Fruit fly (Drosophila melanogaster) whole organism, embryonic: ENCODE data around the gene Sirt4.

Experiments
- CG12391 ChIP-seq: fragments of 200-800 bp; sonication (Bioruptor generic); optimal IDR thresholded peaks from 3 replicates; lab custom pipeline; 2018; ENCODE audit warnings: missing biosample characterization, mild to moderate bottlenecking, missing genetic modification characterization, moderate library complexity
- CG8281 ChIP-seq: fragments of 200-800 bp; sonication (Bioruptor generic); optimal IDR thresholded peaks from 2 replicates; lab custom pipeline; 2018; ENCODE audit warnings: missing biosample characterization, mild to moderate bottlenecking, missing genetic modification characterization, moderate library complexity
- emc ChIP-seq: fragments of 200-800 bp; sonication (Bioruptor generic); optimal IDR thresholded peaks from 2 replicates; lab custom pipeline; 2016; ENCODE audit warnings: missing biosample characterization, missing genetic modification characterization
- eyg ChIP-seq: fragments of 200-800 bp; sonication (Bioruptor generic); optimal IDR thresholded peaks from 3 replicates; lab custom pipeline; 2016; ENCODE audit warnings: missing biosample characterization, missing genetic modification characterization
- pzg ChIP-seq: fragments of 200-800 bp; sonication (Bioruptor generic); optimal IDR thresholded peaks from 3 replicates; lab custom pipeline; 2018; ENCODE audit warnings: missing biosample characterization, mild to moderate bottlenecking, missing genetic modification characterization, moderate library complexity

DNA sequence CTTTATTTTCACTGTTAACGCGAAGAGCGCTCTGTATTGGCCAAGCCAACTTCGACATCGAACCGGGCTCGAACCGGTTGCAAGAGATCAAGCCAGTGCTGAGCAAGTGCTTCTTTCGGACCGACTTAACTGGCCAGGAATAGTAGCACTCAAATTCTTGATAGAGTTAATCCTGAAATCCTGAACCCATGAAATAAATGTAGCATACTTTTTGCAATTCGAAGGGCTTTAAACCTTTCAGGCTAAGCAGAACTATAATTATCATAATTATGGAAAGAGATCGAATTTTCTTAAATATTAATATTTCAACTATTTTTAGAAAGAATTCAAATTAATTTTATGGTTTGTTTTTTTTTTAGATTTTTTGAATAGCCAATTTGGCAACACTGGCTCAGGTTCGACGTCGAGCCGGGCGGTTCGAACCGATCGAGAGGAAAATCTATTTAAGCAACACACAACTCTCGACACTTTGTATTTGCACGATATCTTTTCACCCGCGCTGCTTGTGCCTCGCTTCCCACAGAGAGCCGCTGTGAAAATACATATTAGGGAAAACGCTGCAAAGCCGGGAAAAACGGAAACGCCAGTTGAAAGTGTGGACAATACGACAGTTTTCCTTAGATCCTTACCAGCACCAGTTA is 32.5 kb upstream of the Sirt4 start, which contains the start of gene AdamTS-B:
- no peak for TF ChIP-seq eyg
- peak; percentile 66 for TF ChIP-seq CG12391
- no peak for TF ChIP-seq emc
- peak; percentile 21 for TF ChIP-seq CG8281
- no peak for TF ChIP-seq pzg (GFP tag; lab: Kevin White, UChicago)
